Fruit fly (Drosophila melanogaster) whole organism, larva: ENCODE measurements around the gene CG5199.
A peak's percentile ranks its signal among the peaks of the same experiment; 100 is the strongest.

Experiments used
- noc ChIP-seq: fragments of 200-800 bp; sonication (Bioruptor generic); optimal IDR thresholded peaks from 3 replicates; lab custom pipeline; 2019; ENCODE audit warnings: missing biosample characterization, mild to moderate bottlenecking, missing genetic modification characterization, moderate library complexity

CG5199 gene

DNA sequence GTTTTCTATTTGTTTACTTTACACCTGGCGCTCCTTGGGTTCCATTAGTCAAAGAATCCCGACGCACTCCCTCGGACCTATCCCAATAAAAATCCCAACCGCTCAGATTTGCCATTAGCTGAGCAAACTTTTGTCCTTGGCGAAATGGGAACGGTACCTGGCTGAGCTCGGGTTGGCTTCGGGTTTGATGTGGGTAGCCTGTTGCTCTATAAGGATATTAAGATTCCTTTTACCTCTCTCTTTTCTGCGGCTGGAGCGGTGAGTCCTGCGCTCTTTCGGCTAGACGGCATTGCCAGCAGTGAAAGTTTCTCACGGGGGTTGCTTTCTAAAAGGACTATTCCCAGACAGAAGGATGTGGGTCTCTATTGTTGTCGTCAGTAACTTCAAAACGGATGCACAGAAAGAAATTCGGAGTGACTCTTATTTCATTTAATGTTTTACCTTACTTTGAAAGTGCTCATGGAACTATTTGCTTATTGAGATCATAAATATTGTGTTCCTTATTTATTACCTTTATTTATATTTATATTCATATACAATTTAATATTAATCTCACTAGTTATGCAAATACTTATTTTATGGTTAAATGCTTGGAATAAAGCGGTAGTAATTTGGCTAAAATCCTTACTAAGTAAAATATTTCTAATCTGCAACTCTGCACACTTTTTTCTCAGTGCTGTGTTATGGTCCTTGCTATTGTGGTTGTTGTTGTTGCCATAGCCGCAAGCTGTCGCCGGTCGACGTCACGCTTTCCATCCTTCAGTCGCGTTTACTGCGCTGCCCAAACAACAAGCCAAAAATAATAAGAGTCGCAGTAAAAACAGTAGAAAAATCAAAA is 10.8 kb downstream of the CG5199 start, which contains the start of gene CG5910:
Gene CG5910 (plus strand): TSS at position 788 of the 838 bp plus-strand sequence.
- TF ChIP-seq noc (tag; lab: Kevin White, UChicago): peak; percentile 51

DNA sequence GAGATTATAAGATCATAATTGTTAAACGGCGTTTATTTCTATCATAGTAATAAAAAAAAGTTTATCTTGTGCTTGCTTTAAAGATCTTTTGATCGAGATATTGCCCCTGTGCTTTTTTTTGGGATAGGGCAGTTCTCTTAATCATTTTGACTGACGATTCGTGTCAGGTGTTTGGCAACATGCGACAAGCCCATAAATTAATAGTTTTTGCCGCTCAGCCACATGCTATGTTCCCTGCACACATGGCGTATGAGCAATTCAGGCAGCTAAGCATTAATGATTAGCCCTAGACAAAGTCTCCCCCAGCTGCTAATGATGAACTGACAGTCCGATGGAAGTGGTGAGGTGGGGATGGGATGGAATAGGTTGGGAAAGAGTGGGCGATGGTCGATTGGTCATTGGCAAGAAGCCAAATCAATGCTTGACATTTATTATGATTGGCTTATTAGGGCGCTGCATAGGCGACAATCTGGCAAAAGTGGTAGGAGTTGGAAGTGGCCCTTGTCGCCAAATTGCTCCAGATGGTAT is 11.7 kb downstream of the CG5199 start:
- no peak for TF ChIP-seq noc (tag; lab: Kevin White, UChicago)

- no peak for TF ChIP-seq noc (tag; lab: Kevin White, UChicago)
Observed at dm6 chr3L:20439772-20440171, 12.9 kb downstream of the CG5199 start, which contains the start of gene Hpd. TSS of gene Hpd (minus strand) at chr3L:20439872.

DNA sequence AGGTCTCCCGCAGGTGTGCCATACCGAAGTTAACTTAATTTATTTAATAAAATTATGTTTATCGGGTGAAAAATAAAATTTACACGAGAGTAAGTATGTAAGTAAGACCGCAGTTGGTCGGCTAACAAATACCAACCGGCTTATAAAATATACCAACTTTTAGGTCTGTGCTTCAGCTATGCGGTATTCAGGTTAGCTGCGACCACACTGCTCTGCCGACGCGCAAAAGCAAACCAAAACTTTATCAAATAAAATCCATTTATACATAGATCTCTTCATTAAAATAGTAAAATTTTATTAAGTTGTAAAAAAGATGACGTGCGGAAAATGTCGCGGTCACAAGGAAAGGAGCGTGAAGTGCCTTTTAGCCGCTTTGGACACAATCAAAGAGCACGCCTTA is 16.6 kb downstream of the CG5199 start, which contains the start of the genes mRpL15 and CtIP:
Gene mRpL15 (minus strand): TSS at position 141 of the 400 bp plus-strand sequence.
Gene CtIP (plus strand): TSS at position 182 of the 400 bp plus-strand sequence.
- TF ChIP-seq noc (tag; lab: Kevin White, UChicago): no peak

- no peak for TF ChIP-seq noc (tag; lab: Kevin White, UChicago)
Observed at dm6 chr3L:20432297-20432696, 20.4 kb downstream of the CG5199 start, which contains the start of the genes Las and Psn. TSS of gene Las (minus strand) at chr3L:20432361. TSS of gene Psn (plus strand) at chr3L:20432468.

- no peak for TF ChIP-seq noc (tag; lab: Kevin White, UChicago)
Observed at dm6 chr3L:20431619-20432018, 21.0 kb downstream of the CG5199 start.

DNA sequence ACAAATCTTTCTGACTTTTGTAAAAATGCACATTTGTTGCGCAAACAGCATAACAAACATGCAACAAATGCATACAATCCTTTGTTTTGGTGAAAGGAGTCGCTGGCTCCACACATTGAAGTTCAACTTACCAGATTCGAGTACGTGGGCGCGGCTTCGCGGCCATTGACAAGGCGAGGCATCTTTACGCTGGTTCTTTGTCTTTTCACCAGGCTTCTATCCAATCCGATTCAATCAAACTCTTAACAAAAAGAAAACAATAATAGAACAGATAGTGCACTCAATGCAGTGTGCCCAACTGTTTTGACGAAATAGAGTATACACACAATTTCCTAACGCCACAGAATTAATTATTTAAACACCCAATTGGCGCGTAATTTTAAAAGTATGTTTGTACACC is 22.5 kb downstream of the CG5199 start, which contains the start of gene CG5262:
Gene CG5262 (minus strand): TSS at position 294 of the 400 bp plus-strand sequence.
- no peak for TF ChIP-seq noc (tag; lab: Kevin White, UChicago)

dm6 chr3L:20427449-20427848 is 25.2 kb downstream of the CG5199 start, which contains the start of gene CG5274:
TSS of gene CG5274 (minus strand) at chr3L:20427666.
- TF ChIP-seq noc (tag; lab: Kevin White, UChicago): no peak

dm6 chr3L:20425888-20426287 is 26.8 kb downstream of the CG5199 start, which contains the start of gene CG5282:
TSS of gene CG5282 (minus strand) at chr3L:20426071.
- TF ChIP-seq noc (tag; lab: Kevin White, UChicago): no peak

DNA sequence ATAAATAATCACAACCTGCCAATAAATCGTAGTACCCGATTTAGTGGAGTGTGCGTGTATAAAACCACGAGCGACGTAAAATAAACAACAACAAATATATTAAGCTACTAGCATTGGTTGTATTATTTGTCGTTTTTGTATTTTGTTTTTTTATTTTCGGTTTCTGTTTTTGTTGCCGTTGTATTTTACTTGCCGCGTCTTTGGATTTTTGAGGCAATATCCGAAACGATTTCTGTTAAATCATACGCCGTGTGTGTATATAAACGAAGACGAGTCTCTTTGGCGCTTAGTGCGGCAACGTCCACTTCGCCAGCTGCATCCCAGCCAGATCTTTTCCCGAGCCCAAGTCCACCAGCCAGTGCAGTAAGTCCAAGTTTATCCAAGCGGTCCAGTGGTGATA is 39.4 kb downstream of the CG5199 start, which contains the start of gene zye:
Gene zye (plus strand): TSS at position 301 of the 400 bp plus-strand sequence.
- TF ChIP-seq noc (tag; lab: Kevin White, UChicago): no peak

dm6 chr3L:20410780-20411179 is 41.9 kb downstream of the CG5199 start:
- no peak for TF ChIP-seq noc (tag; lab: Kevin White, UChicago)

DNA sequence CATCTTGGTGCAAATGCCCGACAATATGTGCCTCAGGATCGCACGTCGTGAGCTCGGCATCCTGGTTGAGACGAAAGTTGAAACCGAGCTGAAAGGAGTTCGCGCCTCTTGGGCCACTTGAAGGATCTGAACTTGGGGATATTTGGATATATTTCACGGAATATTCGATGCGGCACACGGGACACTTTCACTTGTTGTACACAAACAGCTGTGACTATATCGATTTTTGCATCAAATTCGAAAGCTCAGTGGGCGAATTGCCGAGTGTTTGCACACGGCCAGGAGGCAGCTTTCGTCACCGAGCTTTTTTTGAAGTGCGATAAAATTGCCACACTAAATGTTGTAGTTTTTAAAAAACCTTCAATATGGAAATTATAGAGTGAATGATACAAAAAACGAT is 42.3 kb downstream of the CG5199 start, which contains the start of gene CG13248:
Gene CG13248 (minus strand): TSS at position 222 of the 400 bp plus-strand sequence.
- no peak for TF ChIP-seq noc (tag; lab: Kevin White, UChicago)

- TF ChIP-seq noc (tag; lab: Kevin White, UChicago): no peak
Observed at dm6 chr3L:20405971-20406948, 46.4 kb downstream of the CG5199 start.

DNA sequence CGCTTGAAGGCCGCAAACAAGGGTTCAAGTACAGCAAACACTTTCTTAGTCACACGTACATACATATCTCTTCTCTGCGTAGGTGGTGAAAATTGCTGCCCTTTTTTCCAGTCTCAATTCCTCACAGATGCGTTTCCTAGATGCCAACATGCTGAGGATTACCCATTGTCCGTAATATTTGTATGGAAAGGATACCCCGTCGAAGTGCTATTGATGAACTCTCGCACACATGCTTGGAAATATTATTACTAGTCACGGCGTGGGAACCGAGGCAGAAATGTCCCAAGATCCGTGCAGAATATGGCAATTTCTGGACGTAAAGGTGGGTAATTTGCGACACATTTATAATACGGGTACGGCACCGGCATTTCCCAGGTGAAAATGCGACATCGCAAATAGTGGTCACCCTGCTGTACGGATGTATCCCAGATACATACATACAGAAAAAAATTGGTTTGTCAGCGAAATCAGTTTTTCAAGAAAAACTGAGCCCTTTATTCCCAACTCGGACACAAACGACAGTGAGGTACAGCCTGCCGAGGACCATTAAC is 47.3 kb downstream of the CG5199 start:
- no peak for TF ChIP-seq noc (tag; lab: Kevin White, UChicago)
